Worm (Caenorhabditis elegans) whole organism, mixed stage, embryonic: ENCODE results near the gene fshr-1.

Experiments used
- drap-1 ChIP-seq: fragments of 200-800 bp; sonication (Bioruptor generic); optimal IDR thresholded peaks from 3 replicates; lab custom pipeline; 2018; ENCODE audit warnings: mild to moderate bottlenecking, missing genetic modification characterization, missing compliant biosample characterization
- mep-1 ChIP-seq: fragments of 150-350 bp; optimal IDR thresholded peaks from 2 replicates; lab custom pipeline; 2017; ENCODE audit warnings: missing biosample characterization, missing genetic modification reagents, missing genetic modification characterization, inconsistent platforms
- tbx-8 ChIP-seq: fragments of 200-800 bp; sonication (Bioruptor generic); optimal IDR thresholded peaks from 2 replicates; lab custom pipeline; 2018; ENCODE audit warnings: mild to moderate bottlenecking, missing genetic modification characterization, moderate library complexity, missing compliant biosample characterization

ce11 chrV:9930612-9931065 lies 41.0 kb downstream of the fshr-1 start, which contains the start of the genes rmh-2 and suds-3:
- TF ChIP-seq mep-1 (tag; lab: Kevin White, UChicago) (peak; percentile 66), tbx-8 (GFP tag; lab: Kevin White, UChicago) (no peak), drap-1 (GFP tag; lab: Kevin White, UChicago) (no peak)
